Fruit fly (Drosophila melanogaster) whole organism, larva: ENCODE data around the gene CG15286.

Source experiments
- noc ChIP-seq: fragments of 200-800 bp; sonication (Bioruptor generic); optimal IDR thresholded peaks from 3 replicates; lab custom pipeline; 2019; ENCODE audit warnings: missing biosample characterization, mild to moderate bottlenecking, missing genetic modification characterization, moderate library complexity

CG15286 gene

dm6 chr2L:14337940-14338339, at the start of gene CG15286:
TSS of gene CG15286 (plus strand) at chr2L:14338240.
- TF ChIP-seq noc (tag; lab: Kevin White, UChicago): no peak

dm6 chr2L:14292721-14293120, 45.3 kb upstream of the CG15286 start:
- no peak for TF ChIP-seq noc (tag; lab: Kevin White, UChicago)

- no peak for TF ChIP-seq noc (tag; lab: Kevin White, UChicago)
Observed at dm6 chr2L:14293917-14294316, 44.1 kb upstream of the CG15286 start.

- no peak for TF ChIP-seq noc (tag; lab: Kevin White, UChicago)
Observed at dm6 chr2L:14300718-14301361, 37.2 kb upstream of the CG15286 start.

- TF ChIP-seq noc (tag; lab: Kevin White, UChicago): no peak
Observed at dm6 chr2L:14302478-14302877, 35.6 kb upstream of the CG15286 start.

- no peak for TF ChIP-seq noc (tag; lab: Kevin White, UChicago)
Observed at dm6 chr2L:14307516-14307915, 30.5 kb upstream of the CG15286 start.

dm6 chr2L:14308232-14308631, 29.8 kb upstream of the CG15286 start:
- TF ChIP-seq noc (tag; lab: Kevin White, UChicago): no peak

- TF ChIP-seq noc (tag; lab: Kevin White, UChicago): no peak
Observed at dm6 chr2L:14308661-14309060, 29.4 kb upstream of the CG15286 start.

dm6 chr2L:14316704-14317103, 21.3 kb upstream of the CG15286 start:
- TF ChIP-seq noc (tag; lab: Kevin White, UChicago): no peak

- no peak for TF ChIP-seq noc (tag; lab: Kevin White, UChicago)
Observed at dm6 chr2L:14317992-14318391, 20.0 kb upstream of the CG15286 start.

- no peak for TF ChIP-seq noc (tag; lab: Kevin White, UChicago)
Observed at dm6 chr2L:14318600-14318999, 19.4 kb upstream of the CG15286 start.

- no peak for TF ChIP-seq noc (tag; lab: Kevin White, UChicago)
Observed at dm6 chr2L:14319005-14319404, 19.0 kb upstream of the CG15286 start.

- no peak for TF ChIP-seq noc (tag; lab: Kevin White, UChicago)
Observed at dm6 chr2L:14333965-14334364, 4.1 kb upstream of the CG15286 start, which contains the start of gene CG33090. TSS of gene CG33090 (plus strand) at chr2L:14334158.

- peak; percentile 53 for TF ChIP-seq noc (tag; lab: Kevin White, UChicago)
Observed at dm6 chr2L:14336311-14336836, 1.7 kb upstream of the CG15286 start.

- TF ChIP-seq noc (tag; lab: Kevin White, UChicago): no peak
Observed at dm6 chr2L:14340964-14341363, 2.9 kb downstream of the CG15286 start.

- TF ChIP-seq noc (tag; lab: Kevin White, UChicago): no peak
Observed at dm6 chr2L:14346588-14346987, 8.5 kb downstream of the CG15286 start, which contains the start of gene Send2. TSS of gene Send2 (minus strand) at chr2L:14346688.

dm6 chr2L:14348602-14349001, 10.6 kb downstream of the CG15286 start, which contains the start of gene mTTF:
TSS of gene mTTF (minus strand) at chr2L:14348790.
- no peak for TF ChIP-seq noc (tag; lab: Kevin White, UChicago)
